Fruit fly (Drosophila melanogaster): ENCODE results near the gene CG8461.

DNA sequence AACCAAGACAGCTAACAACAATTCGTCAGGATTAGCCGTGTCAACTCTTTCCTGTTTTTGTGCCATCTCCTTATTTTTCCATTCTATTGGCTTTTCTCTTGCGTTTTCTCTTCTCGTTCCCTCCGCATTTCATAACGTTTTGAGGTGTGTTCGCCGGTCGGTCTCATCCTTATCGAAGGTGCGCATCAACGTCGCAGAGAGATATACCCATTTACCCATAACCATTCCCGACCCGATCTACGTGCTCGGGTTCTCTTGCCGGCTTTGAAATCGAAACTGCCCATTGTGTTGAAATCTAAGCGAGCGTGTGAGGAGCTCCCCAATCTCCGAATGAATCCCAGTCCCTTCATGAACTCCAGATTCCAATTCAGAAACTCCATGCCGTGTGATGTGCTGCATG, 30.5 kb downstream of the CG8461 start:
- TF ChIP-seq twi (tag; optimal IDR thresholded peaks at IDR 0.05) (no peak), H2.0 (GFP tag; IDR thresholded peaks at IDR 0.05) (no peak), CG2129 (GFP tag; IDR thresholded peaks at IDR 0.05; ENCODE audit: partially characterized antibody) (no peak), Fer2 (tag; optimal IDR thresholded peaks at IDR 0.05) (no peak)
